Worm (Caenorhabditis elegans) whole organism, early embryonic: ENCODE results near the gene mltn-1.

Source experiments
- B0310.2 ChIP-seq: sonication (generic microtip); optimal IDR thresholded peaks from 2 replicates; lab custom pipeline; 2016; ENCODE audit warnings: mild to moderate bottlenecking, missing genetic modification characterization, missing compliant biosample characterization
- F13C5.2 ChIP-seq: sonication (generic microtip); optimal IDR thresholded peaks from 2 replicates; lab custom pipeline; 2017; ENCODE audit warnings: mild to moderate bottlenecking, missing genetic modification characterization, inconsistent platforms, missing compliant biosample characterization
- aly-1 ChIP-seq: sonication (generic microtip); optimal IDR thresholded peaks from 2 replicates; lab custom pipeline; 2016; ENCODE audit warnings: missing genetic modification characterization, missing compliant biosample characterization
- ama-1 ChIP-seq: fragments of 150-350 bp; optimal IDR thresholded peaks from 2 replicates; lab custom pipeline; 2014
- ceh-13 ChIP-seq: fragments of 200-800 bp; sonication (Bioruptor generic); optimal IDR thresholded peaks from 2 replicates; lab custom pipeline; 2018; ENCODE audit warnings: mild to moderate bottlenecking, missing genetic modification characterization, missing compliant biosample characterization
- ceh-36 ChIP-seq: sonication (generic microtip); optimal IDR thresholded peaks from 2 replicates; lab custom pipeline; 2016; ENCODE audit warnings: missing genetic modification characterization, inconsistent platforms, missing compliant biosample characterization
- ets-7 ChIP-seq: sonication (generic microtip); optimal IDR thresholded peaks from 2 replicates; lab custom pipeline; 2016; ENCODE audit warnings: missing genotype, missing genetic modification characterization, missing compliant biosample characterization
- flt-1 ChIP-seq: fragments of 200-800 bp; sonication (Bioruptor generic); IDR thresholded peaks from 2 replicates; pipeline ENCODE4 v1.3.6; 2022; ENCODE audit warnings: missing genetic modification characterization, missing compliant biosample characterization
- hmbx-1 ChIP-seq: sonication (generic microtip); optimal IDR thresholded peaks from 2 replicates; lab custom pipeline; 2016; ENCODE audit warnings: mild to moderate bottlenecking, missing genetic modification characterization, missing compliant biosample characterization
- hmg-4 ChIP-seq: fragments of 200-800 bp; sonication (Bioruptor generic); optimal IDR thresholded peaks from 2 replicates; lab custom pipeline; 2018; ENCODE audit warnings: mild to moderate bottlenecking, missing genetic modification characterization, missing compliant biosample characterization
- hnd-1 ChIP-seq: sonication (generic microtip); optimal IDR thresholded peaks from 2 replicates; lab custom pipeline; 2016; ENCODE audit warnings: missing genetic modification characterization, missing compliant biosample characterization
- pes-1 ChIP-seq: fragments of 200-800 bp; sonication (Bioruptor generic); IDR thresholded peaks from 2 replicates; pipeline ENCODE4 v1.3.6; 2022; ENCODE audit warnings: missing genetic modification reagents, missing genetic modification characterization, missing compliant biosample characterization
- scrt-1 ChIP-seq: fragments of 200-800 bp; sonication (Bioruptor generic); IDR thresholded peaks from 2 replicates; pipeline ENCODE4 v1.3.6; 2022; ENCODE audit warnings: missing genetic modification characterization, missing compliant biosample characterization
- sea-1 ChIP-seq: fragments of 200-800 bp; sonication (Bioruptor generic); conservative IDR thresholded peaks from 2 replicates; pipeline ENCODE4 v1.3.6; 2022; ENCODE audit warnings: missing genetic modification characterization, missing compliant biosample characterization
- tbx-11 ChIP-seq: fragments of 200-800 bp; sonication (Bioruptor generic); IDR thresholded peaks from 2 replicates; pipeline ENCODE4 v1.3.6; 2022; ENCODE audit warnings: missing genetic modification characterization, missing compliant biosample characterization
- tbx-37 ChIP-seq: fragments of 200-800 bp; sonication (Bioruptor generic); conservative IDR thresholded peaks from 2 replicates; pipeline ENCODE4 v1.3.6; 2022; ENCODE audit warnings: missing genetic modification reagents, missing genetic modification characterization, missing compliant biosample characterization
- tra-4 ChIP-seq: sonication (generic microtip); optimal IDR thresholded peaks from 2 replicates; lab custom pipeline; 2017; ENCODE audit warnings: missing genetic modification characterization, missing compliant biosample characterization

mltn-1 gene

ce11 chrII:13142372-13142771 lies 2.7 kb downstream of the mltn-1 start:
- TF ChIP-seq scrt-1 (GFP tag; lab: Robert Waterston, UW) (no peak), ceh-13 (GFP tag; lab: Kevin White, UChicago) (no peak), tra-4 (no peak), hmg-4 (no peak), hnd-1 (tag; lab: Kevin White, UChicago) (no peak), B0310.2 (tag; lab: Kevin White, UChicago) (no peak), pes-1 (GFP tag; lab: Robert Waterston, UW) (no peak), F13C5.2 (tag; lab: Kevin White, UChicago) (no peak), sea-1 (GFP tag; lab: Robert Waterston, UW) (no peak), aly-1 (tag; lab: Kevin White, UChicago) (no peak), hmbx-1 (tag; lab: Kevin White, UChicago) (no peak), flt-1 (GFP tag; lab: Robert Waterston, UW) (no peak), ceh-36 (no peak), tbx-37 (no peak), ama-1 (no peak), ets-7 (tag; lab: Kevin White, UChicago) (no peak), tbx-11 (GFP tag; lab: Robert Waterston, UW) (no peak)

- TF ChIP-seq ets-7 (tag; lab: Kevin White, UChicago), result no peak
- no peak for TF ChIP-seq B0310.2 (tag; lab: Kevin White, UChicago)
- TF ChIP-seq flt-1 (GFP tag; lab: Robert Waterston, UW), result no peak
- TF ChIP-seq hnd-1 (tag; lab: Kevin White, UChicago), result no peak
These were observed 5.5 kb downstream of the mltn-1 start for ce11 chrII:13139573-13139972.

ce11 chrII:13130576-13130975 lies 14.4 kb downstream of the mltn-1 start:
- no peak for TF ChIP-seq hnd-1 (tag; lab: Kevin White, UChicago)
- no peak for TF ChIP-seq flt-1 (GFP tag; lab: Robert Waterston, UW)
- TF ChIP-seq ceh-13 (GFP tag; lab: Kevin White, UChicago), result no peak
- TF ChIP-seq scrt-1 (GFP tag; lab: Robert Waterston, UW), result no peak
- TF ChIP-seq F13C5.2 (tag; lab: Kevin White, UChicago), result no peak
- no peak for TF ChIP-seq hmbx-1 (tag; lab: Kevin White, UChicago)
- TF ChIP-seq hmg-4, result no peak
- TF ChIP-seq tbx-37, result no peak
- no peak for TF ChIP-seq sea-1 (GFP tag; lab: Robert Waterston, UW)
- no peak for TF ChIP-seq ceh-36
- TF ChIP-seq aly-1 (tag; lab: Kevin White, UChicago), result no peak
- TF ChIP-seq B0310.2 (tag; lab: Kevin White, UChicago), result no peak
- no peak for TF ChIP-seq tra-4
- no peak for TF ChIP-seq pes-1 (GFP tag; lab: Robert Waterston, UW)
- no peak for TF ChIP-seq ama-1
- TF ChIP-seq tbx-11 (GFP tag; lab: Robert Waterston, UW), result no peak
- no peak for TF ChIP-seq ets-7 (tag; lab: Kevin White, UChicago)

ce11 chrII:13129602-13130001 lies 15.4 kb downstream of the mltn-1 start, which contains the start of gene F29C12.6:
Gene F29C12.6 (plus strand): TSS chrII:13129902.
- no peak for TF ChIP-seq tbx-11 (GFP tag; lab: Robert Waterston, UW)

ce11 chrII:13122720-13123119 lies 22.3 kb downstream of the mltn-1 start, which contains the start of gene bath-45:
Gene bath-45 (plus strand): TSS chrII:13123020.
- TF ChIP-seq aly-1 (tag; lab: Kevin White, UChicago), result no peak
- no peak for TF ChIP-seq tbx-37
- TF ChIP-seq pes-1 (GFP tag; lab: Robert Waterston, UW), result no peak
- TF ChIP-seq ama-1, result no peak
- TF ChIP-seq flt-1 (GFP tag; lab: Robert Waterston, UW), result no peak
- no peak for TF ChIP-seq scrt-1 (GFP tag; lab: Robert Waterston, UW)
- TF ChIP-seq hmg-4, result no peak
- no peak for TF ChIP-seq F13C5.2 (tag; lab: Kevin White, UChicago)
- TF ChIP-seq ceh-13 (GFP tag; lab: Kevin White, UChicago), result no peak
- no peak for TF ChIP-seq ceh-36
- TF ChIP-seq sea-1 (GFP tag; lab: Robert Waterston, UW), result no peak

ce11 chrII:13117135-13117534 lies 27.9 kb downstream of the mltn-1 start, which contains the start of gene gfm-1:
Gene gfm-1 (plus strand): TSS chrII:13117483.
- TF ChIP-seq hnd-1 (tag; lab: Kevin White, UChicago) (no peak), tbx-11 (GFP tag; lab: Robert Waterston, UW) (no peak), B0310.2 (tag; lab: Kevin White, UChicago) (no peak), ceh-36 (no peak), pes-1 (GFP tag; lab: Robert Waterston, UW) (peak; percentile 65), ceh-13 (GFP tag; lab: Kevin White, UChicago) (peak; percentile 12), F13C5.2 (tag; lab: Kevin White, UChicago) (no peak), flt-1 (GFP tag; lab: Robert Waterston, UW) (0 out of 2 replicates have a peak, but pooled peaks have one; percentile 25), tra-4 (no peak), tbx-37 (peak; percentile 69; the same call in 1 of the 2 replicates)

- TF ChIP-seq ama-1 (no peak), pes-1 (GFP tag; lab: Robert Waterston, UW) (no peak), scrt-1 (GFP tag; lab: Robert Waterston, UW) (no peak), tra-4 (no peak), ets-7 (tag; lab: Kevin White, UChicago) (no peak), tbx-37 (no peak), B0310.2 (tag; lab: Kevin White, UChicago) (no peak), flt-1 (GFP tag; lab: Robert Waterston, UW) (no peak), tbx-11 (GFP tag; lab: Robert Waterston, UW) (no peak), sea-1 (GFP tag; lab: Robert Waterston, UW) (no peak), aly-1 (tag; lab: Kevin White, UChicago) (no peak)
These were observed 28.3 kb downstream of the mltn-1 start, which contains the start of gene rict-1 for ce11 chrII:13116710-13117109. Gene rict-1 (minus strand): TSS chrII:13116810.

ce11 chrII:13107719-13108118 lies 37.3 kb downstream of the mltn-1 start, which contains the start of gene pqn-32:
Gene pqn-32 (plus strand): TSS chrII:13108019.
- TF ChIP-seq hnd-1 (tag; lab: Kevin White, UChicago) (no peak), hmbx-1 (tag; lab: Kevin White, UChicago) (no peak), ceh-13 (GFP tag; lab: Kevin White, UChicago) (no peak), pes-1 (GFP tag; lab: Robert Waterston, UW) (no peak), ama-1 (no peak), F13C5.2 (tag; lab: Kevin White, UChicago) (no peak)
